Fruit fly (Drosophila melanogaster) Kc167 (cell line): ENCODE results near the gene Ir85a.

Experiments used
- Myc ChIP-seq: fragments of >200 bp; optimal IDR thresholded peaks from 2 replicates; lab custom pipeline; 2017; ENCODE audit warnings: missing external identifiers
- Sin3A ChIP-seq: fragments of >200 bp; optimal IDR thresholded peaks from 2 replicates; lab custom pipeline; 2018; ENCODE audit warnings: missing external identifiers
- h ChIP-seq: fragments of >200 bp; optimal IDR thresholded peaks from 3 replicates; lab custom pipeline; 2018; ENCODE audit warnings: missing external identifiers
- insv ChIP-seq: fragments of >200 bp; optimal IDR thresholded peaks from 3 replicates; lab custom pipeline; 2018; ENCODE audit warnings: missing external identifiers
- psq ChIP-seq: fragments of >200 bp; optimal IDR thresholded peaks from 2 replicates; lab custom pipeline; 2017; ENCODE audit warnings: missing external identifiers
- ttk ChIP-seq: sonication (Bioruptor generic); optimal IDR thresholded peaks from 2 replicates; lab custom pipeline; 2017; ENCODE audit warnings: missing external identifiers

The Ir85a gene

DNA sequence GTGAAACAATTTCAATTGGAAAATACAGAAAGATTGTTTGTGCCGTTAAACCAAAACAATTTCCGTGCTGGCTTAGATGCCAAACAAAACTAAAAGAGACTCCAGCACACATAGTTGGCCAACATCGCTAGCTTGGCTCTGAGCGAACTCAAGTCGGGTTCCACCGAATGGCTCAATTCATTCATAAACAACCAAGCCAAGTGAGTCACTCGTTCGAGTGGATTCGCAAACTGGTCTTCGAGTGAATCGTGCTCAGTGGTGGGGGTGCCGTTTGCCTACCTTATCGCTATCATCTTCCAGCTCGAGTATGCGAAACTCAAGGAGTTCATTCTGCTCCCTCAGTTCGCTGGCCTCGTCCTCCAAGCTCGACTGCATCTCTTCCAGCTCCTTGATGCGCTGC, 9.0 kb upstream of the Ir85a start:
- no peak for TF ChIP-seq Myc
- no peak for TF ChIP-seq insv (lab: Kevin White, UChicago)
- no peak for TF ChIP-seq h (lab: Kevin White, UChicago)
- TF ChIP-seq Sin3A: no peak
- no peak for TF ChIP-seq psq (lab: Kevin White, UChicago)
- no peak for TF ChIP-seq ttk (lab: Kevin White, UChicago)

DNA sequence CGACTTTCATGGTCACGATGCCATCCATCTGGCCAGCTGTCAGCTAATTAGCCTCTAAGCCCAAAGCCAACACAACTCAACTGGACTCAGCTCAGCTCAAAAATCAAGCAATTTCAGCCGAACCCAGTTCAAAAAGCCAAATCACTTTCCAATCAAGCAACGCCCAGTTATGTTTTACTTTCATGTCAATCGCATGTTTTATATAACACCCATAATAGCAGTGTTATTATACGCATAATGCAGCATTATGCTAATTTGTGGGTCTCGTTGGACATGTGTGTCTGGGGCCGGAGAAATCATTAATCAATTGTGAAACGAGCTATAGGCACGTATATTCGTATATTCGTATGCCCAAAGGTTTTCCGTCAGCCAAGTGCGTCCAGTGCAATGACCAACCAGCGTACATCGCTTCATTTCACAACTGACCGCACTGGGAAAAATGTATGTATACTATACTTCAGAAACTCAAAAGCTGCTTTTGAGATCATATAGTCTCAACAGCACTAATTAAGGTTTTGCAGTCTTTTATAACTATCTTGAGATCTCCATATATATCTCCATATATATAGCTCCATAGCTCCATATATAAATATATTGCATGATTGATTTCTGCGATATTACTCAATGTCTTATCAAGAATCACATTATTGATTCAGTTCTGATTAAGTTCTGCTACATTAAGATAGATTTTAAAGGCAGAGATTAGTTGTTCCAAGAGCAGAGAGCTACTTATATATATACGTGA, 6.8 kb upstream of the Ir85a start:
- TF ChIP-seq insv (lab: Kevin White, UChicago) (no peak), psq (lab: Kevin White, UChicago) (no peak), h (lab: Kevin White, UChicago) (no peak), ttk (lab: Kevin White, UChicago) (no peak), Sin3A (no peak), Myc (no peak)

DNA sequence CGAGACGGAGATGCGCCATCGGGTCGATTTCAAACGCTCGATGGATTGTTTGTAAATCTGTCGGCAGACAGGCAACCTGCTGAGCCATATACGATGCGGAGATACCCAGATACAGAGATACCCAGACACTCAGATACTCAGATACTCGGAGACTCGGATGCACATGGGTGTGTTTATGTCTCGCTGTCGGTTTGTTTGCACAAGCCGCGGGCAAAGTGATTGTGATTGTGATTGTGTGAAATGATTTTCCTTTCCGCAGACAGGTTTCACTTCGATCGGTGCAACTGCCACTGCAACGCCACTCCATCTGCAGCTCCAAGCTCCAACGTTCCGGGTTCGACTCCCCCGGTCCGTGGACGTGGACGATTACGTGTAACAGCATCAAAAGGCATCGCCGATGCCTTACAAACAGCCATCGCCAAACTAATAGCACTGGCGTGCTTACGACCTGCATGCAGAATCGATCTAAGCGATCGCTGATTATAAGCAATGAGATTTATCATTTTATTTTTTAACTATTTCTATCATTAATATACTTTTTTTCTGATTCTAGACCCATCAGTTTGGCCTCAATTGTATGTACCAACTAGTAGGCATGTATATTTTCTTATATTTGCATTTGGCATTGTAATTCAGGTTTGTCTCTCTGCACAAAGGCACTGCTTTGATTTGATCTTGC, 5.6 kb upstream of the Ir85a start:
- TF ChIP-seq h (lab: Kevin White, UChicago) (no peak), Sin3A (no peak), psq (lab: Kevin White, UChicago) (no peak), ttk (lab: Kevin White, UChicago) (no peak), insv (lab: Kevin White, UChicago) (no peak), Myc (no peak)

DNA sequence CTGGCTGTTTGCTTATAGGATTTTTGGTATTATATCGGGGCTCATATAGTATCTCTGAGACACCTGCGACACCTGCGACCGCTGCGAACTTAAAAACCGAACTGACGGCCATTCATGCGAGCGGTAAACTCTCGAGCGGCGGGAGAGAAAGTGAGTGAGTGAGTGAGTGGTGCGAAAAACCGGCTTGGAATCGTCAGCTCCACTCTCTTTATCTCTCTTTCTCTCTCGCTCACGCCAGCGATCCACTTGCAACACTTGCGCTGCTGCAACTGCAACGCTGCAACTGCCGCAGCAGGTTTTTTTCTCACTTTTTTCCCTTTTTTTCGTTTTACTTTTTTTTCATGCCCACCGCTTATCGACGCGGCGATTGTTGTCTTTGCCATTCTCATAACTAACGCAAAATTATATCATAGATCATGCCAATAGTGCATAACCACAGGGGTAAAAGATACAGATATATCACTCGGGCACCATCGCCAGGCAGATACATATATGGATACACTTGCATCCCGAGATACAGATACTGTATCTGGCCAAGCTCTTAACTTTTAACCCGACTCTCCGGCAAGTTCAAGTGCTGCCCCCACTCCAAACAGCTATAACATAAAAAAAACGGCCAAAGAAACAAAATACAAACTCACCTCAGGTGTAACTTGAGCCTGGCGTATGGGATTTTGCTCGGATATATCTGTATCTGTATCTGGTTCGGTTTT, 1.9 kb upstream of the Ir85a start:
- TF ChIP-seq insv (lab: Kevin White, UChicago): no peak
- no peak for TF ChIP-seq Sin3A
- no peak for TF ChIP-seq h (lab: Kevin White, UChicago)
- no peak for TF ChIP-seq Myc
- TF ChIP-seq ttk (lab: Kevin White, UChicago): no peak
- no peak for TF ChIP-seq psq (lab: Kevin White, UChicago)

DNA sequence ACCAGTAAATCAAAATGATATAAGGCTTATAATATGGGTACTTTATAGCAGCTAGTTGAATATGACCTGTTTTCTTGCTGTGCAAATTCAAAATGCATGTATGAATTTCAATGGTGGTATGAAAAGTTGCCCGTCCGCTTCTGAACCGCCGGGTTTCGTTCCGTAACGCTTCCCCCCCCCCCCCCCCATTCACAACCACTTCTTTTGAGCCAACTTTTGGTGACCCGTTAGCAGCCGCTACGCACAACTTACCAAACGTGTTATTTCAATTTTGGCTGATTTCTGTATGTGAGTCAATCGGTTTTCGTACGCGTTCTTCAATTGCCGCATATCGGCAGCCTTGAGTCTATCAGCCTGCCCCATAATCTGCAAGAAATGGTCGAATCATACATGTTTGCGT, 758 bp upstream of the Ir85a start:
- no peak for TF ChIP-seq h (lab: Kevin White, UChicago)
- no peak for TF ChIP-seq Sin3A
- TF ChIP-seq ttk (lab: Kevin White, UChicago): no peak

DNA sequence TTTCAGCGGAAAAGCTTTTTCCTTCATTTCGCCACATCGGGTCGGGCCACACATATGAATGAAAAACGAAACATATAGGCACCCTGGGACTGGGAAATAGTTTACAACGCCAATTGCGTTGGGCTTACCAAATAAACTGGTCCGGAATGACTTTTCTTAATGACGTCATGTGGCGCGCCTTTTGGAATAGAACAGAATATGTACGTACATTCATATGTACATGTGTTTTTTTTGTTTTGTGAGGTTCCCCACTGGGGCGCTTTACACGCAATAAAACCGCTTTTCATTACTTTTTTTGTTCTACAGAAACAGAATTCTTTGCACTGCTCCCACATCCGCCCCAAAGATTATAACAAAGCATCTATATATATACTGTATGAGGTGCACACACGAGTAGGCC, 3.8 kb downstream of the Ir85a start:
- TF ChIP-seq psq (lab: Kevin White, UChicago) (no peak), Myc (no peak), h (lab: Kevin White, UChicago) (no peak), ttk (lab: Kevin White, UChicago) (no peak), insv (lab: Kevin White, UChicago) (no peak), Sin3A (no peak)

DNA sequence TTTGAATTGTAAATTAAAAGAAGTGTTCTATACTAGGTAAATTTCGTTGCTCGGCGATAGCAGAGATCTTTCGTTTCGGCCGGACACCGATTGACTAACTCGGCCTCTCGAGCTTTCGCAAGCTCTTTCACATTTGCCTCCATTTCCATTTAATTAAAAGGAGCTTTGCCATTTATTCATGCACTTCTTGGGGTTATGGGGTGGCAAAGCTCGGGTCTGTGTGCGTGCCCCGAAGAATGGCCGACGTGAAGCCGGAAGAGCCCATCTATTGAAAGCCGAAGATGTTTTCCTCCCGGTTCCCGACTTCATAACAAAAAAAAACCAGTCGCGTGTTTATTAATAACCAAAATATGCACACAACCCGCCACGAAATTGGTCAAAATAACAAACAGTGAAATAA, 5.4 kb downstream of the Ir85a start:
- no peak for TF ChIP-seq psq (lab: Kevin White, UChicago)
- no peak for TF ChIP-seq ttk (lab: Kevin White, UChicago)
- no peak for TF ChIP-seq h (lab: Kevin White, UChicago)
- no peak for TF ChIP-seq Myc
- no peak for TF ChIP-seq Sin3A
- TF ChIP-seq insv (lab: Kevin White, UChicago): no peak

DNA sequence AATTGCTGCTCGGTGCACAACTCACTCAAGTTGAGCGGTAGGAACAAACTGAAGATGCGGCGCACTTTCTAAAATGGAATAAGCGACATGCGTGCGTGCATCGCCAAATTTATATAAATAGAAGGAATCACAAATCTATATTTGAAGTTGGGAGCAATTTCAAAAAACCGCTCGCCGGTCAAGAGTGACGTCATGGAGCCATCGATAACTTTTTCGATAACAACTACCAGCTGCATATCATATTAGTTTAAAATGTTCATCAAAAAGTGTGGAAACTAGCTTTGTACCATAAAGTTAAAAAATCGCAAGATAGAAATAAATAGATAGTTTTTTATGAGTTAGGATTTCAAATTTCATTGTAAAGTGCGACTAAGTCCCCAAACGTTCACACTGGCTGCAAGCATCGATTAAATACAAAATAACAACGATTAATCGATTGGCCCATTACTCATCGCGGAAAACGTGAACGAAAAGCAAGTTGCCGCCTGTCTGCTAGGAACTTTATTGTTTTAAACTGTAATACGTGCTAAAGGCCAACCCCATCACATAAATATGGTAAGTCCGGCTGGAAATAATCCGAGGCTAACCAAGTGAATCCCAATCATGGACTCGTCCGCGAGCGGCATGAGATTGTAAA, 6.8 kb downstream of the Ir85a start, which contains the start of the genes Pif1A, Pif1B and CCT7:
TSS of gene Pif1A (minus strand) at position 51 of the 637 bp plus-strand sequence.
TSS of gene Pif1B (minus strand) at position 51 of the 637 bp plus-strand sequence.
TSS of gene CCT7 (plus strand) at position 439 of the 637 bp plus-strand sequence.
- TF ChIP-seq insv (lab: Kevin White, UChicago) (no peak), Myc (no peak), Sin3A (no peak), h (lab: Kevin White, UChicago) (no peak), ttk (lab: Kevin White, UChicago) (no peak), psq (lab: Kevin White, UChicago) (no peak)

DNA sequence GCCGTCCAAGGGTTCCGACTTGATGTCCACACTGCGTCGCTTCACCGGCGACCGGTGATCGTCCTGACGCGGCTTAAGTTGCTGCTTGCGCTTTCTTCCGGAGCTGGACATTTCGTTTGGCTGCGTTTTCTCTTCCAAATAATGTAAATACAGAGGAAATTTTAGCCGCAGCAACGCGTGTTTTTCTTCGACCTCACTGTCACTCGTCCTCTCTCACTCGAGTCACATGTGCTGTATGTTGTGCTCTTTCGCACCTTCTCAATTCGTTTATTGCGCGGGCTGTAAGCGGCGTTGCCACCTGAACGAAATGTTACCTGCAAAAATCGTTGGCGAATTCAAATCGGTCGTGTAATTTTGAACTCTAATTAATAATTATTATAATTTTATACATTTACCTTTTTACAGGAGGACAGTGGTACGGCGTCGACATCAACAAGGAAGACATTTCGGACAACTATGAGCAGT, 10.9 kb downstream of the Ir85a start, which contains the start of gene CG9839:
TSS of gene CG9839 (minus strand) at position 415 of the 465 bp plus-strand sequence.
- TF ChIP-seq psq (lab: Kevin White, UChicago): no peak
- TF ChIP-seq ttk (lab: Kevin White, UChicago): no peak
- no peak for TF ChIP-seq insv (lab: Kevin White, UChicago)
- no peak for TF ChIP-seq h (lab: Kevin White, UChicago)
- TF ChIP-seq Myc: no peak

DNA sequence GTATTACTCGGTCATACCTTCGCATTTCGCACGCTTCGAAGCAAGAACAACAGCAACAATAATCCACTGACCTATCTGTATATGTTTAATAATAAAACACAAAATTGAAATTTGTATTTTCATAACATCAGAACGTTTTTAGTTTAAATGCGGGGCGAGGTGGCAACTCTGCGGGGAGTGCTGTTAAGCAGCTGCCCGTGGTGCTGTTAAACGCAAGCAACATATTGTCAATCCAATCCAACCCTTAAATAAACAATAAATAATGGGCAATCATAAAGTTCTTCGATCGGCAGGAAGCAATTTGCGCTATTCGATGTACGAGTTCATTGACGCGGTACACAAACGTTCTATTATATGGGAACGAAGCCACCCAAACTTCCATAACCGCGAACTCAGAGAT, 11.6 kb downstream of the Ir85a start, which contains the start of gene hng2:
TSS of gene hng2 (plus strand) at position 219 of the 400 bp plus-strand sequence.
- TF ChIP-seq Sin3A: no peak

DNA sequence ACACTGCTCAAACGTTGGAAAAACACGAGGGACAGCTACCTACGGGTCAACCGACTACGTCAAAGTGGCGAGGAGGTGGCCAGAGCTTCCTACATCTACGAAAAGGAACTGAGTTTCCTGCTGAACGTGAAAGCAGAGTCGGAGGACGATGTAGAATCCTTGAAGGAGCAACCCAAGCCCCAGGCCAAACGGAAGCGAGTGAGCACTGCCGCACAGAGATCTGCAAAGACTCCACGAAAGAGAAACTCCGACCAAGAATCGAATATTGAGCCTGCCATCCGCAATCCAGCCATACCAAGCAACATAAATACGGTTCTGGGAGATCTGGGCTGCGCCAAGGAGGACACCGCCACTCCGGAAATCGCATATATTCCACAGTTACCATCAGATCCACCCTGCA, 12.2 kb downstream of the Ir85a start:
- TF ChIP-seq Myc (no peak), ttk (lab: Kevin White, UChicago) (no peak), Sin3A (no peak), insv (lab: Kevin White, UChicago) (no peak)
